Fruit fly (Drosophila melanogaster): Measurements from ENCODE around the gene CG43083.

CG43083 gene

DNA sequence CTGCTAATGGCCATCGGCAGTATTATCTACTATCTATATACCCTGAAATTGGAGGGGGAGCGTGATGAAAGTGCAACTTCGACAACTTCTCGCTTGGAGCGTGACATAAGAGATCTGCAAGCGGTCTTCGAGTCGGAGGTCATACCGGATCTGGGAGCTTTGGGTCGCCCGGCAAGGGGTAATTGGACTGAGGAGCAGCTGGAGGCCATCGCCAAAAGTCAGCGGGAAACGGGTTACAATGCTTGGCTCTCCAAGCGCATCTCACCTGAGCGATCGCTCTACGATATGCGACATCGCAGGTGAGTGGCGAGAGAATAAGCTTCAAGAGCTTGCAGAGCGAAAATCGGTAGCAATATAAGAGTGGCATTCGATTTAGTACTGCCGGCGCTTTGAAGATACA is 35.6 kb downstream of the CG43083 start:
- no peak for TF ChIP-seq CG11617 (GFP tag; optimal IDR thresholded peaks at IDR 0.05)

DNA sequence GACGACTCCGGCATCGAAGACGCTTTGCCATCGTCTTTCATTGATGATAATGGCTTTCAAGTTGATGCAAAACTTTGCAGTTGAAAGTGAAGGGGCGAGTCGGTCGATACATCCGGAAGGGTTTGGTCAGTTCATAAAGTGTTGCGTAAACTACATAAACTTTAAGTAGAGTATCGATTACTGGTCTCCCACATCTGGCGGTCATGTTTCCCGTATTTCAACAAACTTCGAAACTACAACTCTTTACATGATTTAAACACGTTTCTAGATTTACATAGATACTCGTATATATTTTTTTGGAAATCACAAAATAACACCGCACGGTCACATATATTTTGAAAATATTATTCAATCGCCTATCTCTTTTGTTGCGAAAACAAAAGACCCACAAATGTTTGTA is 39.4 kb downstream of the CG43083 start, which contains the start of gene CG34452:
Gene CG34452, minus strand, starts transcription at position 101 of the 400 bp plus-strand sequence.
- no peak for TF ChIP-seq kay (GFP tag; ENCODE audit: borderline replicate concordance)
- no peak for TF ChIP-seq CG7045 (GFP tag; optimal IDR thresholded peaks at IDR 0.05)
- TF ChIP-seq CG7101 (tag; optimal IDR thresholded peaks at IDR 0.05), result no peak
- no peak for TF ChIP-seq bab1 (GFP tag; optimal IDR thresholded peaks at IDR 0.05)
- TF ChIP-seq Hr96 (GFP tag; optimal IDR thresholded peaks at IDR 0.05), result no peak
- no peak for TF ChIP-seq Clk (GFP tag; optimal IDR thresholded peaks at IDR 0.05)
- TF ChIP-seq pad (GFP tag; optimal IDR thresholded peaks at IDR 0.05), result no peak
- TF ChIP-seq tj (GFP tag; optimal IDR thresholded peaks at IDR 0.05), result no peak
- TF ChIP-seq CG5204 (GFP tag; optimal IDR thresholded peaks at IDR 0.05), result no peak
- TF ChIP-seq CG14711 (tag; optimal IDR thresholded peaks at IDR 0.05), result no peak
- no peak for TF ChIP-seq CG11617 (GFP tag; optimal IDR thresholded peaks at IDR 0.05)
- TF ChIP-seq Mnt (GFP tag; optimal IDR thresholded peaks at IDR 0.05), result no peak
- TF ChIP-seq cic (GFP tag; optimal IDR thresholded peaks at IDR 0.05), result no peak
- TF ChIP-seq toe (GFP tag; optimal IDR thresholded peaks at IDR 0.05), result no peak
- TF ChIP-seq CG1620 (GFP tag; optimal IDR thresholded peaks at IDR 0.05), result no peak
- no peak for TF ChIP-seq CG33017 (tag; optimal IDR thresholded peaks at IDR 0.05)
- no peak for TF ChIP-seq cnc (optimal IDR thresholded peaks at IDR 0.05)

DNA sequence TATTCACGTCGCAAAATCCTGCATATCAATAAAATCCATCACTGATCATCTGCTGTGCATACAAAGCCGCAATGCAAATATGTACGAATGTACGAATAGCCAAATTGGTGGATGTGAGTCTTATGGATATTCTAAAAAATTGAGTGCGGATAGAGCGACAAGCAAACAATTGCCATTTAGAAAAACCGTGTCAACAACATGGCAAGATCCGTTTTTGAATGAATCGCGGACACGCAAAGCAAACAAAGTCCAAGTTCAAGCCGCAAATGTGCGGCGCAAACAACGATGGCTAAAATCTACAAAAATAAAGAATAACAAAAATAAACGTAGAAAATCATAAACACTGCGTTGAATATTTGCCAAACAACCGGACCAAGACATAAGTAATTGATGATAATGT is 41.1 kb downstream of the CG43083 start:
- TF ChIP-seq CG12768 (GFP tag; optimal IDR thresholded peaks at IDR 0.05), result no peak
- TF ChIP-seq CG33017 (tag; optimal IDR thresholded peaks at IDR 0.05), result no peak
- TF ChIP-seq Crg-1 (GFP tag; optimal IDR thresholded peaks at IDR 0.05), result no peak
- no peak for TF ChIP-seq cic (GFP tag; optimal IDR thresholded peaks at IDR 0.05)
- no peak for TF ChIP-seq bab1 (GFP tag; optimal IDR thresholded peaks at IDR 0.05)
- no peak for TF ChIP-seq CG5204 (GFP tag; optimal IDR thresholded peaks at IDR 0.05)
- TF ChIP-seq Mnt (GFP tag; optimal IDR thresholded peaks at IDR 0.05), result no peak
- TF ChIP-seq Clk (GFP tag; optimal IDR thresholded peaks at IDR 0.05), result no peak
- no peak for TF ChIP-seq Hr96 (GFP tag; optimal IDR thresholded peaks at IDR 0.05)
- no peak for TF ChIP-seq ovo (GFP tag; optimal IDR thresholded peaks at IDR 0.05)
- TF ChIP-seq kay (GFP tag; ENCODE audit: borderline replicate concordance), result no peak
- TF ChIP-seq CG7045 (GFP tag; optimal IDR thresholded peaks at IDR 0.05), result no peak
- no peak for TF ChIP-seq CG7101 (tag; optimal IDR thresholded peaks at IDR 0.05)
- TF ChIP-seq tj (GFP tag; optimal IDR thresholded peaks at IDR 0.05), result no peak

DNA sequence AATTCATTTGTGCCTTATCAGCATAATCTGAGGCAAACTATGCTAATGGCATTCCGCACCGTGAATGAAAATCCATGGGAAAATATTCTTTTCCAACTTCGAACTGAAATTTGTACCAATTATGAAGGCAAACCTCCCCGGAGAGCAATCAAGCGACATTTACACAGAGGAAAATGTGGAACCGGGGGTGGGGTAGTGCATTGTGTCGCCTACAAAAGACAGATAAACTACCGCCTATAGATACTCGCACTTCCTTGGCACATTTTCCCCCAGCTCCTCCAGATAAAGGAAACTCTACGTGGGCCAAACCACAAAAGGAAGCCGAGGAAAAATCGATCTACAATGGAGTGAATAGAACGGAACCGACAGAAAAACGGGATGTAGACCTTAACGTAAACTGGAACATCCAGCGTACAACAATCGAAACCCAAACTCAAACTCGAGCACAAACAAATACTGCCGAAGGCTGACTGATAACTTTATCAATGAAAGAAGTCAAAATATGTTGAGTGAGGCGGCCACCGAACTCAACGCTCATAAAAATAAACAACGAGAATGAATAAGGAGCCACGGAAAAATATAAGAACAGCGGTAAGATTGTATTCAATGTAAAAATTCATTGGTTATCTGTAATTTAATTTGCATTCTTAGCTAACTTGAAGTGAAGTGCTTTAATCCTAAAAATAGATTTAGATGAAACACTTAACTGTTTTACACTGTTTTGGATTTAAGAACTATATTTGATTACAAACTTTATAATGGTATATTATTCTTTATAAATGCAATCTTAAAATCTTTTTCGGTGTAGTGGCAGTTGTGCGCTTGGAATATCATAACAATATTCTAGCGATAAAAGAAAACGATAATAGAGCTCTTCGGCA is 42.6 kb downstream of the CG43083 start:
- no peak for TF ChIP-seq CG33017 (tag; optimal IDR thresholded peaks at IDR 0.05)
- no peak for TF ChIP-seq cic (GFP tag; optimal IDR thresholded peaks at IDR 0.05)
- TF ChIP-seq CG11617 (GFP tag; optimal IDR thresholded peaks at IDR 0.05), result no peak
- no peak for TF ChIP-seq Crg-1 (GFP tag; optimal IDR thresholded peaks at IDR 0.05)
- no peak for TF ChIP-seq pad (GFP tag; optimal IDR thresholded peaks at IDR 0.05)
- no peak for TF ChIP-seq CG7101 (tag; optimal IDR thresholded peaks at IDR 0.05)
- no peak for TF ChIP-seq CG7045 (GFP tag; optimal IDR thresholded peaks at IDR 0.05)
- no peak for TF ChIP-seq CG5204 (GFP tag; optimal IDR thresholded peaks at IDR 0.05)
- no peak for TF ChIP-seq kay (GFP tag; ENCODE audit: borderline replicate concordance)
- TF ChIP-seq CG1620 (GFP tag; optimal IDR thresholded peaks at IDR 0.05), result no peak
- no peak for TF ChIP-seq tj (GFP tag; optimal IDR thresholded peaks at IDR 0.05)
- no peak for TF ChIP-seq cnc (optimal IDR thresholded peaks at IDR 0.05)
- no peak for TF ChIP-seq CG14711 (tag; optimal IDR thresholded peaks at IDR 0.05)
- TF ChIP-seq CG12768 (GFP tag; optimal IDR thresholded peaks at IDR 0.05), result no peak
- TF ChIP-seq ovo (GFP tag; optimal IDR thresholded peaks at IDR 0.05), result no peak

DNA sequence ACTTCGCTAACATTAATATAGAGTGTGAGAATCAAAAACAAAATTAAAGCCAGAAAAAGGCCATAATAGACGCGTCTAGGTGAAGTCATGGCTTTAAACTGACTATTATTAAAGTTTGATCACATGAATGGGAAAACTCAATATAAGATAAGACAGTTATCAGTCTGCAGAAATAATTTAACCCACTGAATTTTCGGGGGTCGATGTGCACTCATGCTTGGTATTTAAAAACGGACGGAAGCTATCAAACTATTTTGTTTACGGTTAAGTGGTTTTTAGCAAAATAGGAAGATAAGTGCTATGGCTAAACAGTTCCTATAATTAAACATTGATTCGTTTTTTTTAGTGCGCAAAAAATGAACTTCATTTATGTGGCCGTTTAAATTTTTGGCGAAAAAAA is 43.6 kb downstream of the CG43083 start, which contains the start of gene CG34451:
Gene CG34451, minus strand, starts transcription at position 101 of the 400 bp plus-strand sequence.
- no peak for TF ChIP-seq CG12768 (GFP tag; optimal IDR thresholded peaks at IDR 0.05)
- no peak for TF ChIP-seq ovo (GFP tag; optimal IDR thresholded peaks at IDR 0.05)
- TF ChIP-seq CG1620 (GFP tag; optimal IDR thresholded peaks at IDR 0.05), result no peak
- no peak for TF ChIP-seq CG11617 (GFP tag; optimal IDR thresholded peaks at IDR 0.05)
- TF ChIP-seq CG14711 (tag; optimal IDR thresholded peaks at IDR 0.05), result no peak
- TF ChIP-seq Crg-1 (GFP tag; optimal IDR thresholded peaks at IDR 0.05), result no peak
- TF ChIP-seq CG33017 (tag; optimal IDR thresholded peaks at IDR 0.05), result no peak
- TF ChIP-seq tj (GFP tag; optimal IDR thresholded peaks at IDR 0.05), result no peak
- TF ChIP-seq CG7045 (GFP tag; optimal IDR thresholded peaks at IDR 0.05), result no peak
- TF ChIP-seq cic (GFP tag; optimal IDR thresholded peaks at IDR 0.05), result no peak

DNA sequence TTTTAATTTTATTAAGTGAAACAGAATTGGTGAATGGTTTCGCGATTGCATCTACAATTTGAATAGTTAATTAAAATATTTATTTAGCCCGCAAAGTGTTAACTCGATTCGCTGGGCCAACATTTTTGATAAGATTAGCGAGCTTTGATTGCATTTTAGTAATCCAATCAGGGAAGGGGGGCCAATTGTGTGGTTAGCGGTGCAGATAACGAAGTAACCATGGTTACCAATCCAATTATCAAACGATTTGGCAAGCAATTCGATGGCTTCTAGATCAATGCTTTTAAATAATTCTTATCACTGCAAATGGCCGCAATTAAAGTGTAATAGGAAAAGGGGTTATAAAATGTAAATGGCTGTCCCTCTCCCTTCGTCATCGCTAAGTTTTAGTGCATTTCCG is 44.0 kb downstream of the CG43083 start:
- TF ChIP-seq CG11617 (GFP tag; optimal IDR thresholded peaks at IDR 0.05) (no peak), Mnt (GFP tag; optimal IDR thresholded peaks at IDR 0.05) (no peak), Hr96 (GFP tag; optimal IDR thresholded peaks at IDR 0.05) (no peak), ovo (GFP tag; optimal IDR thresholded peaks at IDR 0.05) (no peak), cnc (optimal IDR thresholded peaks at IDR 0.05) (no peak), CG7101 (tag; optimal IDR thresholded peaks at IDR 0.05) (no peak), CG5204 (GFP tag; optimal IDR thresholded peaks at IDR 0.05) (no peak), tj (GFP tag; optimal IDR thresholded peaks at IDR 0.05) (no peak), Crg-1 (GFP tag; optimal IDR thresholded peaks at IDR 0.05) (no peak), CG33017 (tag; optimal IDR thresholded peaks at IDR 0.05) (no peak), cic (GFP tag; optimal IDR thresholded peaks at IDR 0.05) (no peak), CG12768 (GFP tag; optimal IDR thresholded peaks at IDR 0.05) (no peak), bab1 (GFP tag; optimal IDR thresholded peaks at IDR 0.05) (no peak)

Measured in whole organism, adult.